Fruit fly (Drosophila melanogaster) S2 (cell line): ENCODE results near the gene Hcs.

Experiments used
- CG8478 ChIP-seq: fragments of >200 bp; optimal IDR thresholded peaks from 2 replicates; lab custom pipeline; 2018
- CTCF ChIP-seq, 2 experiments: fragments of >200 bp; optimal IDR thresholded peaks; 2 replicates each; lab custom pipeline; 2018

DNA sequence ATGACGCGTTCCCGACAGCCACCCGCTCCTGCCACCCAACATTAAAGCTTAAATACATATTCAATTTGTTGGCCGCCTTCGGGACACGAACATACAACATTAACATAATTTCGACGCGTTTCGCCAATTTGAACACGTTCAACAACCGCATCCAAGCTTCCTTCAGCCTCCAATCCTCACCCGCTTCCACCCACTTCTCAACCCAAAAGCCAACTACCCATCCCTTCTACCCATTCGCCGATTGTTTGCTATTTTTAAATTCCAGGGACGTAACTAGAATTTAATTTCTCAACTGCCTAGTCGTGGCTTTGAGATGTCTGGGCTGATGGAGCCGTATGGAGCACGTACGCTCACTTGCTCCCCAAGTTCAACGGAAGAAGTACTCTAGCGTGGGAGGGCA is 44.9 kb upstream of the Hcs start:
- TF ChIP-seq CTCF (optimal IDR thresholded peaks at IDR 0.05; lab: Kevin White, UChicago) (no peak), CG8478 (lab: Kevin White, UChicago) (no peak)
